Worm (Caenorhabditis elegans) whole organism, L3 larva: ENCODE data around the gene lgc-49.

Source experiments
- R02D3.7 ChIP-seq: fragments of 150-350 bp; optimal IDR thresholded peaks from 2 replicates; lab custom pipeline; 2014; ENCODE audit warnings: missing biosample characterization, missing genetic modification characterization
- ZK546.5 ChIP-seq: sonication (generic microtip); optimal IDR thresholded peaks from 2 replicates; lab custom pipeline; 2017; ENCODE audit warnings: missing biosample characterization, missing genetic modification characterization
- aly-2 ChIP-seq: fragments of 150-350 bp; optimal IDR thresholded peaks from 2 replicates; lab custom pipeline; 2014; ENCODE audit warnings: missing biosample characterization, missing genetic modification characterization
- ama-1 ChIP-seq: fragments of 150-350 bp; optimal IDR thresholded peaks from 2 replicates; lab custom pipeline; 2018
- ceh-28 ChIP-seq: fragments of 150-350 bp; optimal IDR thresholded peaks from 2 replicates; lab custom pipeline; 2014; ENCODE audit warnings: missing biosample characterization, missing genetic modification reagents, missing genetic modification characterization
- ceh-82 ChIP-seq: fragments of 150-350 bp; optimal IDR thresholded peaks from 2 replicates; lab custom pipeline; 2014; ENCODE audit warnings: missing biosample characterization, missing genetic modification characterization
- daf-12 ChIP-seq: fragments of 150-350 bp; optimal IDR thresholded peaks from 2 replicates; lab custom pipeline; 2014; ENCODE audit warnings: missing biosample characterization, missing genetic modification reagents, missing genetic modification characterization
- egl-27 ChIP-seq: sonication (generic microtip); optimal IDR thresholded peaks from 4 replicates; lab custom pipeline; 2017; ENCODE audit warnings: missing biosample characterization, missing genetic modification reagents, missing genetic modification characterization
- elt-1 ChIP-seq: fragments of 150-350 bp; optimal IDR thresholded peaks from 2 replicates; lab custom pipeline; 2014; ENCODE audit warnings: missing biosample characterization, missing genetic modification characterization
- elt-2 ChIP-seq: sonication (generic microtip); optimal IDR thresholded peaks from 2 replicates; lab custom pipeline; 2016; ENCODE audit warnings: missing genetic modification reagents, mild to moderate bottlenecking, missing genetic modification characterization, missing compliant biosample characterization
- eor-1 ChIP-seq, 2 experiments: fragments of 150-350 bp; optimal IDR thresholded peaks; 2 replicates each; lab custom pipeline; 2014 to 2018; ENCODE audit warnings: missing biosample characterization in 2 of 2, missing genetic modification characterization in 2 of 2
- fkh-10 ChIP-seq: sonication (generic microtip); optimal IDR thresholded peaks from 2 replicates; lab custom pipeline; 2017; ENCODE audit warnings: missing biosample characterization, missing genetic modification reagents, missing genetic modification characterization
- fkh-2 ChIP-seq: fragments of 150-350 bp; optimal IDR thresholded peaks from 2 replicates; lab custom pipeline; 2014; ENCODE audit warnings: missing biosample characterization, missing genetic modification reagents, missing genetic modification characterization
- hmg-11 ChIP-seq: sonication (generic microtip); optimal IDR thresholded peaks from 2 replicates; lab custom pipeline; 2016; ENCODE audit warnings: missing genetic modification characterization, missing compliant biosample characterization
- jun-1 ChIP-seq: fragments of 150-350 bp; optimal IDR thresholded peaks from 2 replicates; lab custom pipeline; 2014; ENCODE audit warnings: missing biosample characterization, missing genetic modification reagents, missing genetic modification characterization
- lin-15B ChIP-seq: fragments of 150-350 bp; optimal IDR thresholded peaks from 2 replicates; lab custom pipeline; 2014; ENCODE audit warnings: missing biosample characterization, missing genetic modification characterization
- lin-39 ChIP-seq: fragments of 150-350 bp; optimal IDR thresholded peaks from 2 replicates; lab custom pipeline; 2018; ENCODE audit warnings: missing biosample characterization, missing genetic modification reagents, missing genetic modification characterization
- lsy-12 ChIP-seq: sonication (generic microtip); optimal IDR thresholded peaks from 2 replicates; lab custom pipeline; 2016; ENCODE audit warnings: mild to moderate bottlenecking, missing genetic modification characterization, missing compliant biosample characterization
- mdl-1 ChIP-seq: fragments of 150-350 bp; optimal IDR thresholded peaks from 2 replicates; lab custom pipeline; 2014; ENCODE audit warnings: missing biosample characterization, missing genetic modification characterization
- mml-1 ChIP-seq: fragments of 150-350 bp; sonication (generic microtip); optimal IDR thresholded peaks from 3 replicates; lab custom pipeline; 2014; ENCODE audit warnings: missing biosample characterization, missing genetic modification characterization
- nfya-1 ChIP-seq: sonication (generic microtip); optimal IDR thresholded peaks from 2 replicates; lab custom pipeline; 2017; ENCODE audit warnings: missing genetic modification characterization, mild to moderate bottlenecking, missing compliant biosample characterization, antibody characterized with exemption, moderate library complexity; ENCODE audit not compliant: insufficient read depth
- nhr-11 ChIP-seq: fragments of 150-350 bp; optimal IDR thresholded peaks from 2 replicates; lab custom pipeline; 2014; ENCODE audit warnings: missing biosample characterization, missing genetic modification characterization
- nhr-12 ChIP-seq: fragments of 150-350 bp; optimal IDR thresholded peaks from 2 replicates; lab custom pipeline; 2014; ENCODE audit warnings: missing biosample characterization, missing genetic modification characterization
- nhr-23 ChIP-seq: fragments of 150-350 bp; optimal IDR thresholded peaks from 2 replicates; lab custom pipeline; 2014; ENCODE audit warnings: missing biosample characterization, missing genetic modification reagents, missing genetic modification characterization
- nhr-237 ChIP-seq: fragments of 150-350 bp; optimal IDR thresholded peaks from 2 replicates; lab custom pipeline; 2014; ENCODE audit warnings: missing biosample characterization, missing genetic modification characterization
- nhr-25 ChIP-seq: sonication (generic microtip); optimal IDR thresholded peaks from 2 replicates; lab custom pipeline; 2017; ENCODE audit warnings: missing biosample characterization, missing genetic modification characterization
- nhr-28 ChIP-seq: fragments of 150-350 bp; optimal IDR thresholded peaks from 2 replicates; lab custom pipeline; 2014; ENCODE audit warnings: missing biosample characterization, missing genetic modification characterization
- nhr-43 ChIP-seq: sonication (generic microtip); optimal IDR thresholded peaks from 2 replicates; lab custom pipeline; 2016; ENCODE audit warnings: mild to moderate bottlenecking, missing genetic modification characterization, missing compliant biosample characterization; ENCODE audit not compliant: poor library complexity, severe bottlenecking
- nhr-76 ChIP-seq: fragments of 150-350 bp; sonication (generic microtip); optimal IDR thresholded peaks from 5 replicates; lab custom pipeline; 2014; ENCODE audit warnings: missing biosample characterization, missing genetic modification characterization
- nhr-77 ChIP-seq: fragments of 150-350 bp; optimal IDR thresholded peaks from 2 replicates; lab custom pipeline; 2014; ENCODE audit warnings: missing biosample characterization, missing genetic modification characterization
- pha-4 ChIP-seq: fragments of 150-350 bp; optimal IDR thresholded peaks from 2 replicates; lab custom pipeline; 2014; ENCODE audit warnings: missing biosample characterization, missing genetic modification reagents, missing genetic modification characterization
- pqm-1 ChIP-seq: fragments of 150-350 bp; optimal IDR thresholded peaks from 2 replicates; lab custom pipeline; 2017; ENCODE audit warnings: missing biosample characterization, missing genetic modification characterization, inconsistent platforms
- snpc-4 ChIP-seq: fragments of 150-350 bp; optimal IDR thresholded peaks from 2 replicates; lab custom pipeline; 2014; ENCODE audit warnings: missing biosample characterization, missing genetic modification characterization
- unc-62 ChIP-seq: fragments of 150-350 bp; sonication (generic microtip); optimal IDR thresholded peaks from 4 replicates; lab custom pipeline; 2014; ENCODE audit warnings: missing biosample characterization, missing genetic modification reagents, missing genetic modification characterization
- zag-1 ChIP-seq: fragments of 150-350 bp; optimal IDR thresholded peaks from 2 replicates; lab custom pipeline; 2014; ENCODE audit warnings: missing biosample characterization, missing genetic modification characterization
- ztf-11 ChIP-seq: fragments of 150-350 bp; optimal IDR thresholded peaks from 2 replicates; lab custom pipeline; 2014; ENCODE audit warnings: missing biosample characterization, missing genetic modification characterization
- ztf-4 ChIP-seq: fragments of 150-350 bp; optimal IDR thresholded peaks from 2 replicates; lab custom pipeline; 2014; ENCODE audit warnings: missing biosample characterization, missing genetic modification characterization

Gene lgc-49

DNA sequence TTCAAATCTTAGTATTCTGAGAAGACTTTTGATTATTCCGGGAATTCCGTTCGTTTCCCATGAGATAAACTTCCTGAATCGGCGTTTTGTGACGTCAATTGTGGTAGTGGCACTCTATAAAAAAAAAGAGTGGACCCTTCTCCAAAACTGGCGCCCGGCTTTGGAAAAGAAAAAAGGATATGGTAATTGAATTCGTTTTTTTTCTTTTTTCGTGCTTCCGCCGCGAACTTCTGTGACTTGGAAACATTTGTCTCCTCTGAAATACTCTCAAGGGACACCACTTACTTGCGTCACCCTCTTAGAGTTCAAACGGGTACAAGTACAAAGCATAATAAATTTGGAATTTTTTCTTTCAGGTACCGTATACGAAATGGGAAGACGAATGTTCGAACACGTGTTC, 18.4 kb upstream of the lgc-49 start:
- no peak for TF ChIP-seq elt-1 (tag; lab: Kevin White, UChicago)
- peak; percentile 19 for TF ChIP-seq fkh-10 (GFP tag; lab: Kevin White, UChicago)

DNA sequence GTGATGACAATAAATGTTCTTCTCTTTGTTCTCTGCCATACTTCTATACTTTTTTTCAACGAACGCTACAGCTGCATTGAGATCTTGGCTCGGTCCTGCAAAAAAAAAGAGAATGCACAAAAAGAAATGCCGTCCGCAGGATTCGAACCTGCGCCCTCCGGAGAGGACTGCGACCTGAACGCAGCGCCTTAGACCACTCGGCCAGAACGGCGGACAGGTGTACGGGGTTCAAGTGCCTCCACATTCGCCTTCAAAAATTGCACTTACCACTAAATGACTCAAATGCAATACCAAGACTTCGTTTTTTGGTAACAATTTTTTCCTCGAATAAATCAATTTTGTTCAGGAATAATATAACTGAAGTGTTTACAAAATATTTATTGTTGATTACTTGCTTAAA, 16.4 kb upstream of the lgc-49 start:
- peak; percentile 95 for TF ChIP-seq snpc-4 (tag; lab: Kevin White, UChicago)
- no peak for TF ChIP-seq nhr-77 (tag; lab: Kevin White, UChicago)
- peak; percentile 2 for TF ChIP-seq nfya-1 (tag; lab: Kevin White, UChicago)
- peak; percentile 34 for TF ChIP-seq hmg-11 (tag; lab: Kevin White, UChicago)
- no peak for TF ChIP-seq zag-1
- TF ChIP-seq nhr-76 = no peak
- TF ChIP-seq elt-2 (tag; lab: Kevin White, UChicago) = peak; percentile 26
- TF ChIP-seq lin-39 (tag; lab: Kevin White, UChicago) = peak; percentile 35
- TF ChIP-seq, all 47 proteins: peak for 5

DNA sequence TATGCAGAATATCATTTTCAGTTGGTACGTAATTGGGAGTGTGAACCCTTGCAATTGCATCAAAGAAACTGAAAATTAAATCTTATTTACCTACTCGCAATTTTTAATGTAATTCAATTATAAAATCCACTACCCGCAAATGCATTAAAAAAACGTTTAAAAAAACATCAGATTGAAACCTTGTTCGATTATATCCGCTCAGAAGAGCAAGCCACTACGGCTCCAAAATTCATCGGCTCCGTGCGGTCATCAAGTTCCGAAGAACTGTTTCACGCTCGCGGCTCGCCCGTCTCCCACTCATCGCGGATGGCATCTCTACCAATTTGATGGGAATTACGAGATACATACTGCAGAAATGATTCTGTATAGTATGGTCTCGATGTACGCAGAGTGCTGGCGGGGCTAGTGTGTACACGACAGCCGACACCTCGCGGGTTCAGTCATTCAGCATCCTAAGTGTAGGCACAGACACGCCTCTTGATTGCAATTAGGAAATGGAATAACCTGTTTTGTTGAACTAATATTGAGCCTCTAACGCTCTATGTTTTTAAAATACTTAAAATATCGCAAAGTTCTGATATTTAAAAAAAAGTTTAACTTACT, 15.6 kb upstream of the lgc-49 start:
- peak; percentile 93 for TF ChIP-seq snpc-4 (tag; lab: Kevin White, UChicago)
- TF ChIP-seq nhr-77 (tag; lab: Kevin White, UChicago) = peak; percentile 2
- TF ChIP-seq pqm-1 (tag; lab: Kevin White, UChicago) = peak; percentile 23
- TF ChIP-seq nhr-25 (tag; lab: Kevin White, UChicago) = peak; percentile 29
- TF ChIP-seq nhr-43 = peak; percentile 35
- TF ChIP-seq elt-2 (tag; lab: Kevin White, UChicago) = peak; percentile 27
- peak; percentile 6 for TF ChIP-seq ama-1 (lab: Kevin White, UChicago)
- TF ChIP-seq, all 47 proteins: peak for 7; not testable (repeated sequence) for 40

DNA sequence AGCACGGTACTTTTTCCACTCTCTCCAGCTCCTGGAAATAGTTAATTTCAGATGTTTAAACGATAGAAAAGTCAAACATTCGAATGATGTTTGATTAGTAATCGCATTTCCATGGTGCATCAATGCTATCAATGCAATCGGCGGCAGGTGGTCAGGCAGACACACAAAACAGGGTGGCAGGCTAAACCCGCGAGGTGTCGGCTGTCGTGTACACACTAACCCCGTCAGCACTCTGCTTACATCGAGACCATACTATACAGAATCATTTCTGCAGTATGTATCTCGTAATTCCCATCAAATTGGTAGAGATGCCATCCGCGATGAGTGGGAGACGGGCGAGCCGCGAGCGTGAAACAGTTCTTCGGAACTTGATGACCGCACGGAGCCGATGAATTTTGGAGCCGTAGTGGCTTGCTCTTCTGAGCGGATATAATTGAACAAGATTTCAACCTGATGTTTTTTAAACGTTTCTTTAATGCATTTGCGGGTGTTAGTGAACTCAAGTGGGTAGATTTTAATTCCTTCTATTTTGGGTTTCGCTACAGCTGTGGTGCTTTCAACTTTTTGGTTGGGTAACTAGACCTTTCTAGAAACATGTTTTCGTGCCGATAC, 14.3 kb upstream of the lgc-49 start:
- TF ChIP-seq nhr-77 (tag; lab: Kevin White, UChicago) (peak; percentile 38), elt-2 (tag; lab: Kevin White, UChicago) (peak; percentile 76), ama-1 (lab: Kevin White, UChicago) (peak; percentile 47), nfya-1 (tag; lab: Kevin White, UChicago) (peak; percentile 14), nhr-43 (peak; percentile 61), snpc-4 (tag; lab: Kevin White, UChicago) (peak; percentile 97), R02D3.7 (peak; percentile 5), pqm-1 (tag; lab: Kevin White, UChicago) (peak; percentile 65)
- TF ChIP-seq, all 47 proteins: peak for 8; not testable (repeated sequence) for 39

DNA sequence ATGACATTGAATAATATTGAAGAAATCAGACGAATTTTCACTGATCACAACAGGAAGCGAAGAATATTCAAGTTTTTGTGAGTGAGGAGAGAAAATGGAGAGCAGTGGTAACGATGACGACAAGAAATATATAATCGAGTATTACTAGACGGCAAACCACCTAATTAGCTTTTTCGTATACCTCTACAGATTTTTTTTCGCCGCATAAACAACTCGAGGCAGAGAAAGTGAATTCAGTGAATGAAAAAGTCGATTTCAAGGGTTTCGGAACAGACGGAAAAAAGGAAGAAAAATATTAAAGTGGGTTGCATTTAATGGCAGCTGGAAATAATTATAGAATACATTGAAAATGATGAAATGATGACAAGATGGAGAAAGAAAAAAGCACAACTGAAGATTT, 13.5 kb upstream of the lgc-49 start, which contains the start of gene gpa-1:
Gene gpa-1 (minus strand): TSS at position 101 of the 400 bp plus-strand sequence.
- TF ChIP-seq daf-12 (tag; lab: Kevin White, UChicago) = no peak
- no peak for TF ChIP-seq ztf-11 (tag; lab: Kevin White, UChicago)
- no peak for TF ChIP-seq fkh-10 (GFP tag; lab: Kevin White, UChicago)
- TF ChIP-seq nhr-43 = no peak
- no peak for TF ChIP-seq mdl-1 (tag; lab: Kevin White, UChicago)
- no peak for TF ChIP-seq pha-4
- no peak for TF ChIP-seq lin-39 (tag; lab: Kevin White, UChicago)
- TF ChIP-seq nhr-237 (tag; lab: Kevin White, UChicago) = no peak
- TF ChIP-seq egl-27 = no peak
- no peak for TF ChIP-seq nhr-28 (tag; lab: Kevin White, UChicago)
- no peak for TF ChIP-seq snpc-4 (tag; lab: Kevin White, UChicago)
- TF ChIP-seq unc-62 (GFP tag; lab: Kevin White, UChicago) = no peak
- no peak for TF ChIP-seq nhr-11
- TF ChIP-seq pqm-1 (tag; lab: Kevin White, UChicago) = no peak
- no peak for TF ChIP-seq nhr-12 (tag; lab: Kevin White, UChicago)
- TF ChIP-seq ama-1 (lab: Kevin White, UChicago) = no peak
- TF ChIP-seq ZK546.5 (tag; lab: Kevin White, UChicago) = no peak
- TF ChIP-seq zag-1 = no peak

DNA sequence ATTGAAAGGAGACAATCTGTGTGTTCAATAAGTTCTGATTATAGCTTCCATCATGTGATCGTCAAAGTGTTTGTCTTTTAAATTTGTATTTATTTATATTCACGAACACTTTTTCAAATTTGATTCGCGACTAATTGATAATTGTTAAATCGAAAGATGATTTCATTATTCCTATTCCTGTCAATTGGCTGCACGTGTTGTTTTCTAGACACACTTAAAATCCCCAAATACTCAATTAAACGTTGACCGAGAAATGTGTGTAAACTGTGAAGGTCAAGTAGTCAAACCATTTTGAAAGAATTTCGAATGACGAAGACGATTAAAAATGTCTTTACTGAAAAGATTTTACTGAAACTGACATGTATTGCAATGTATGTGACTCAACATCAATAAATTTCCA, 10.1 kb upstream of the lgc-49 start:
- TF ChIP-seq ztf-4 (tag; lab: Kevin White, UChicago) (no peak), mml-1 (no peak), ceh-82 (tag; lab: Kevin White, UChicago) (no peak), egl-27 (no peak), nfya-1 (tag; lab: Kevin White, UChicago) (no peak), lsy-12 (tag; lab: Kevin White, UChicago) (no peak), daf-12 (tag; lab: Kevin White, UChicago) (no peak), jun-1 (no peak), eor-1 (tag; optimal IDR thresholded peaks at IDR 0.05; lab: Kevin White, UChicago) (no peak), hmg-11 (tag; lab: Kevin White, UChicago) (no peak), aly-2 (tag; lab: Kevin White, UChicago) (no peak), ceh-28 (tag; lab: Kevin White, UChicago) (no peak), lin-15B (tag; lab: Kevin White, UChicago) (no peak), fkh-2 (tag; lab: Kevin White, UChicago) (no peak), nhr-237 (tag; lab: Kevin White, UChicago) (no peak), nhr-11 (no peak), lin-39 (tag; lab: Kevin White, UChicago) (no peak), nhr-23 (tag; lab: Kevin White, UChicago) (no peak), pha-4 (no peak)
- TF ChIP-seq, all 47 proteins: peak for 0
